Worm (Caenorhabditis elegans) whole organism, L1 larva: ENCODE results near the gene K10B3.1.

Experiments
- C04F5.9 ChIP-seq: sonication (generic microtip); optimal IDR thresholded peaks from 2 replicates; lab custom pipeline; 2016; ENCODE audit warnings: missing genetic modification characterization, missing compliant biosample characterization
- aha-1 ChIP-seq: fragments of 150-350 bp; optimal IDR thresholded peaks from 2 replicates; lab custom pipeline; 2014; ENCODE audit warnings: missing biosample characterization, missing genetic modification characterization
- aly-2 ChIP-seq: fragments of 150-350 bp; optimal IDR thresholded peaks from 2 replicates; lab custom pipeline; 2014; ENCODE audit warnings: missing biosample characterization, missing genetic modification characterization
- ama-1 ChIP-seq: fragments of 150-350 bp; optimal IDR thresholded peaks from 2 replicates; lab custom pipeline; 2014
- ceh-88 ChIP-seq: fragments of 200-800 bp; sonication (Bioruptor generic); IDR thresholded peaks from 2 replicates; pipeline ENCODE4 v1.3.6; 2022; ENCODE audit warnings: missing genetic modification characterization, missing compliant biosample characterization
- ces-1 ChIP-seq: fragments of 150-350 bp; optimal IDR thresholded peaks from 2 replicates; lab custom pipeline; 2014; ENCODE audit warnings: missing biosample characterization, missing genetic modification reagents, missing genetic modification characterization
- efl-1 ChIP-seq, 4 experiments: fragments of 150-350 bp; optimal IDR thresholded peaks in 3 of 4; peaks in 1 of 4; 1 replicate in 1 of 4; 2 replicates in 3 of 4; lab custom pipeline; 2014; ENCODE audit warnings: missing biosample characterization in 2 of 4, missing genetic modification characterization in 2 of 4, missing genetic modification reagents in 2 of 4
- efl-3 ChIP-seq: fragments of 200-800 bp; sonication (Bioruptor generic); optimal IDR thresholded peaks from 2 replicates; lab custom pipeline; 2018; ENCODE audit warnings: mild to moderate bottlenecking, missing genetic modification characterization, missing compliant biosample characterization
- egl-13 ChIP-seq: sonication (generic microtip); optimal IDR thresholded peaks from 2 replicates; lab custom pipeline; 2016; ENCODE audit warnings: missing genotype, missing genetic modification reagents, missing genetic modification characterization, missing compliant biosample characterization
- elt-2 ChIP-seq: sonication (generic microtip); optimal IDR thresholded peaks from 2 replicates; lab custom pipeline; 2016; ENCODE audit warnings: missing genetic modification characterization, mild to moderate bottlenecking, inconsistent platforms, missing compliant biosample characterization, missing genetic modification reagents
- ets-5 ChIP-seq: fragments of 200-800 bp; sonication (Bioruptor generic); IDR thresholded peaks from 2 replicates; pipeline ENCODE4 v1.3.6; 2022; ENCODE audit warnings: missing genetic modification characterization, missing compliant biosample characterization
- fkh-8 ChIP-seq: sonication (generic microtip); optimal IDR thresholded peaks from 2 replicates; lab custom pipeline; 2016; ENCODE audit warnings: mild to moderate bottlenecking, missing genetic modification characterization, missing compliant biosample characterization
- fos-1 ChIP-seq: fragments of 150-350 bp; optimal IDR thresholded peaks from 2 replicates; lab custom pipeline; 2014; ENCODE audit warnings: missing biosample characterization, missing genetic modification characterization
- grh-1 ChIP-seq: fragments of 200-800 bp; sonication (Bioruptor generic); IDR thresholded peaks from 2 replicates; pipeline ENCODE4 v1.3.6; 2022; ENCODE audit warnings: missing genetic modification reagents, missing genetic modification characterization, missing compliant biosample characterization
- hlh-17 ChIP-seq: fragments of 200-800 bp; sonication (Bioruptor generic); optimal IDR thresholded peaks from 2 replicates; lab custom pipeline; 2018; ENCODE audit warnings: missing genetic modification characterization, mild to moderate bottlenecking, missing compliant biosample characterization, moderate library complexity, borderline replicate concordance
- hlh-4 ChIP-seq: sonication (generic microtip); optimal IDR thresholded peaks from 2 replicates; lab custom pipeline; 2016; ENCODE audit warnings: mild to moderate bottlenecking, missing genetic modification characterization, missing compliant biosample characterization
- irx-1 ChIP-seq: sonication (generic microtip); optimal IDR thresholded peaks from 2 replicates; lab custom pipeline; 2016; ENCODE audit warnings: missing genetic modification characterization, missing compliant biosample characterization
- isw-1 ChIP-seq: fragments of 200-800 bp; sonication (Bioruptor generic); IDR thresholded peaks from 2 replicates; pipeline ENCODE4 v1.3.6; 2022; ENCODE audit warnings: missing genetic modification characterization, missing compliant biosample characterization
- jun-1 ChIP-seq: fragments of 150-350 bp; optimal IDR thresholded peaks from 2 replicates; lab custom pipeline; 2014; ENCODE audit warnings: missing biosample characterization, missing genetic modification reagents, missing genetic modification characterization
- lin-13 ChIP-seq: fragments of 150-350 bp; optimal IDR thresholded peaks from 2 replicates; lab custom pipeline; 2014; ENCODE audit warnings: missing biosample characterization, missing genetic modification reagents, missing genetic modification characterization
- lin-14 ChIP-seq: fragments of 200-800 bp; sonication (Bioruptor generic); optimal IDR thresholded peaks from 2 replicates; lab custom pipeline; 2018; ENCODE audit warnings: mild to moderate bottlenecking, missing genetic modification characterization, moderate library complexity, missing compliant biosample characterization
- mdl-1 ChIP-seq, 2 experiments: fragments of 150-350 bp; optimal IDR thresholded peaks; 2 replicates each; lab custom pipeline; 2014 to 2017; ENCODE audit warnings: missing biosample characterization in 2 of 2, missing genetic modification characterization in 2 of 2, inconsistent platforms in 1 of 2
- mef-2 ChIP-seq: fragments of 150-350 bp; optimal IDR thresholded peaks from 2 replicates; lab custom pipeline; 2014; ENCODE audit warnings: missing biosample characterization, missing genetic modification characterization
- mep-1 ChIP-seq: fragments of 150-350 bp; optimal IDR thresholded peaks from 2 replicates; lab custom pipeline; 2014; ENCODE audit warnings: missing biosample characterization, missing genetic modification characterization
- nhr-20 ChIP-seq: sonication (generic microtip); optimal IDR thresholded peaks from 2 replicates; lab custom pipeline; 2016; ENCODE audit warnings: mild to moderate bottlenecking, missing genetic modification characterization, missing compliant biosample characterization
- nhr-237 ChIP-seq: fragments of 150-350 bp; optimal IDR thresholded peaks from 2 replicates; lab custom pipeline; 2014; ENCODE audit warnings: missing biosample characterization, missing genetic modification characterization
- nhr-47 ChIP-seq: sonication (generic microtip); optimal IDR thresholded peaks from 2 replicates; lab custom pipeline; 2016; ENCODE audit warnings: mild to moderate bottlenecking, missing genetic modification characterization, moderate library complexity, missing compliant biosample characterization
- nhr-84 ChIP-seq: sonication (generic microtip); optimal IDR thresholded peaks from 2 replicates; lab custom pipeline; 2017; ENCODE audit warnings: missing biosample characterization, missing genetic modification characterization
- nhr-85 ChIP-seq: sonication (generic microtip); peaks from one replicate; lab custom pipeline; 2016; ENCODE audit warnings: missing genetic modification characterization, inconsistent platforms, missing compliant biosample characterization
- pag-3 ChIP-seq: sonication (generic microtip); optimal IDR thresholded peaks from 2 replicates; lab custom pipeline; 2017; ENCODE audit warnings: missing genetic modification characterization, mild to moderate bottlenecking, missing compliant biosample characterization, antibody characterized with exemption, borderline replicate concordance; ENCODE audit not compliant: insufficient read depth
- pax-3 ChIP-seq: fragments of 200-800 bp; sonication (Bioruptor generic); optimal IDR thresholded peaks from 2 replicates; lab custom pipeline; 2018; ENCODE audit warnings: mild to moderate bottlenecking, missing genetic modification characterization, moderate library complexity, missing compliant biosample characterization
- pqm-1 ChIP-seq: sonication (generic microtip); optimal IDR thresholded peaks from 3 replicates; lab custom pipeline; 2017; ENCODE audit warnings: missing biosample characterization, missing genetic modification characterization
- snpc-4 ChIP-seq: fragments of 150-350 bp; optimal IDR thresholded peaks from 2 replicates; lab custom pipeline; 2014; ENCODE audit warnings: missing biosample characterization, missing genetic modification characterization
- snu-23 ChIP-seq: sonication (generic microtip); optimal IDR thresholded peaks from 2 replicates; lab custom pipeline; 2016; ENCODE audit warnings: missing genetic modification characterization, missing compliant biosample characterization
- sox-4 ChIP-seq: sonication (generic microtip); optimal IDR thresholded peaks from 2 replicates; lab custom pipeline; 2016; ENCODE audit warnings: missing genetic modification characterization, missing compliant biosample characterization
- sptf-1 ChIP-seq: fragments of 150-350 bp; optimal IDR thresholded peaks from 2 replicates; lab custom pipeline; 2014; ENCODE audit warnings: missing biosample characterization, missing genetic modification characterization
- sup-37 ChIP-seq: fragments of 200-800 bp; sonication (Bioruptor generic); optimal IDR thresholded peaks from 2 replicates; lab custom pipeline; 2018; ENCODE audit warnings: mild to moderate bottlenecking, missing genetic modification characterization, missing compliant biosample characterization
- tbx-2 ChIP-seq: sonication (generic microtip); optimal IDR thresholded peaks from 2 replicates; lab custom pipeline; 2016; ENCODE audit warnings: missing genetic modification characterization, missing compliant biosample characterization
- unc-130 ChIP-seq: fragments of 150-350 bp; optimal IDR thresholded peaks from 2 replicates; lab custom pipeline; 2017; ENCODE audit warnings: missing biosample characterization, missing genetic modification characterization, inconsistent platforms
- unc-86 ChIP-seq: sonication (generic microtip); optimal IDR thresholded peaks from 2 replicates; lab custom pipeline; 2016; ENCODE audit warnings: missing genetic modification characterization, missing compliant biosample characterization
- vab-15 ChIP-seq: sonication (generic microtip); optimal IDR thresholded peaks from 2 replicates; lab custom pipeline; 2017; ENCODE audit warnings: missing genotype, mild to moderate bottlenecking, missing genetic modification characterization, missing compliant biosample characterization
- zag-1 ChIP-seq: fragments of 150-350 bp; optimal IDR thresholded peaks from 2 replicates; lab custom pipeline; 2014; ENCODE audit warnings: missing biosample characterization, missing genetic modification characterization
- ztf-4 ChIP-seq: fragments of 150-350 bp; optimal IDR thresholded peaks from 2 replicates; lab custom pipeline; 2014; ENCODE audit warnings: missing biosample characterization, missing genetic modification characterization

K10B3.1 gene

ce11 chrX:3159542-3159941 is 24.3 kb downstream of the K10B3.1 start, which contains the start of gene gcc-1 (continued):
- no peak for TF ChIP-seq hlh-17
- no peak for TF ChIP-seq sptf-1 (tag; lab: Kevin White, UChicago)
- peak; percentile 16 for TF ChIP-seq unc-86 (tag; lab: Kevin White, UChicago)
- no peak for TF ChIP-seq efl-3 (GFP tag; lab: Kevin White, UChicago)
- TF ChIP-seq zag-1 (tag; lab: Kevin White, UChicago) = no peak
- TF ChIP-seq unc-130 (tag; lab: Kevin White, UChicago) = peak; percentile 31
- TF ChIP-seq efl-1 (optimal IDR thresholded peaks at IDR 0.05; lab: Kevin White, UChicago) = peak; percentile 20 to 31
- peak; percentile 16 to 34 for TF ChIP-seq efl-1 (GFP tag; optimal IDR thresholded peaks at IDR 0.05 in 1 of 2; lab: Kevin White, UChicago)
- TF ChIP-seq fkh-8 = peak; percentile 19
- TF ChIP-seq nhr-237 = no peak
- no peak for TF ChIP-seq ces-1 (GFP tag; lab: Kevin White, UChicago)
- peak; percentile 55 for TF ChIP-seq snu-23
- no peak for TF ChIP-seq ceh-88 (GFP tag; lab: Robert Waterston, UW)
- TF ChIP-seq isw-1 (GFP tag; lab: Robert Waterston, UW) = no peak
- TF ChIP-seq egl-13 (tag; lab: Kevin White, UChicago) = no peak
- peak in 1 of 2 experiments; percentile 38 for TF ChIP-seq mdl-1 (tag; optimal IDR thresholded peaks at IDR 0.05; lab: Kevin White, UChicago)
- no peak for TF ChIP-seq elt-2 (tag; lab: Kevin White, UChicago)
- TF ChIP-seq nhr-20 (tag; lab: Kevin White, UChicago) = peak; percentile 59
- TF ChIP-seq hlh-4 (tag; lab: Kevin White, UChicago) = no peak
- TF ChIP-seq ztf-4 = no peak
- no peak for TF ChIP-seq ama-1 (lab: Kevin White, UChicago)
- peak; percentile 3 for TF ChIP-seq irx-1 (tag; lab: Kevin White, UChicago)
- TF ChIP-seq fos-1 (tag; lab: Kevin White, UChicago) = no peak
- peak; percentile 10 for TF ChIP-seq mep-1 (tag; lab: Kevin White, UChicago)
- TF ChIP-seq pqm-1 (tag; lab: Kevin White, UChicago) = no peak
- no peak for TF ChIP-seq sup-37
- TF ChIP-seq nhr-84 (tag; lab: Kevin White, UChicago) = no peak
- no peak for TF ChIP-seq pax-3
- TF ChIP-seq nhr-47 = peak; percentile 62
- no peak for TF ChIP-seq aha-1
- peak; percentile 84 for TF ChIP-seq nhr-85 (tag; lab: Kevin White, UChicago)
- no peak for TF ChIP-seq snpc-4 (tag; lab: Kevin White, UChicago)
- TF ChIP-seq C04F5.9 = no peak
- no peak for TF ChIP-seq jun-1 (tag; lab: Kevin White, UChicago)
- peak; percentile 51 for TF ChIP-seq tbx-2 (tag; lab: Kevin White, UChicago)
- no peak for TF ChIP-seq aly-2 (tag; lab: Kevin White, UChicago)
- TF ChIP-seq mef-2 (tag; lab: Kevin White, UChicago) = no peak
- TF ChIP-seq lin-13 = no peak
- no peak for TF ChIP-seq sox-4
- peak; percentile 78 for TF ChIP-seq lin-14 (GFP tag; lab: Kevin White, UChicago)
- TF ChIP-seq grh-1 (GFP tag; lab: Robert Waterston, UW) = peak; percentile 90
- TF ChIP-seq, all 84 proteins: peak for 29

ce11 chrX:3163972-3164575 is 28.8 kb downstream of the K10B3.1 start, which contains the start of gene syx-6:
Gene syx-6, plus strand, starts transcription at chrX:3164525.
- no peak for TF ChIP-seq vab-15 (tag; lab: Kevin White, UChicago)
- peak; percentile 50 for TF ChIP-seq elt-2 (tag; lab: Kevin White, UChicago)
- TF ChIP-seq lin-14 (GFP tag; lab: Kevin White, UChicago) = peak; percentile 8

- TF ChIP-seq egl-13 (tag; lab: Kevin White, UChicago) (no peak), elt-2 (tag; lab: Kevin White, UChicago) (peak; percentile 23), pag-3 (no peak), hlh-4 (tag; lab: Kevin White, UChicago) (no peak), ets-5 (GFP tag; lab: Robert Waterston, UW) (no peak)
- TF ChIP-seq, all 84 proteins: peak for 1
Measured at ce11 chrX:3165569-3165968, 30.3 kb downstream of the K10B3.1 start, which contains the start of gene pfut-1. Gene pfut-1, plus strand, starts transcription at chrX:3165826.
